Fruit fly (Drosophila melanogaster): ENCODE measurements around the gene FucTB.
A peak's percentile ranks its signal among the peaks of the same experiment; 100 is the strongest.

Gene FucTB

dm6 chr2L:9445753-9446152 lies 14.9 kb upstream of the FucTB start:
- no peak for TF ChIP-seq fru (GFP tag; optimal IDR thresholded peaks at IDR 0.05)
- no peak for TF ChIP-seq brk (GFP tag; optimal IDR thresholded peaks at IDR 0.05)
- no peak for TF ChIP-seq Hr78 (GFP tag; optimal IDR thresholded peaks at IDR 0.05)
- no peak for TF ChIP-seq woc (GFP tag; optimal IDR thresholded peaks at IDR 0.05)
- TF ChIP-seq dsf (GFP tag; optimal IDR thresholded peaks at IDR 0.05; ENCODE audit: borderline replicate concordance): no peak
- no peak for TF ChIP-seq Myc (optimal IDR thresholded peaks at IDR 0.05)
- no peak for TF ChIP-seq br (GFP tag; optimal IDR thresholded peaks at IDR 0.05)
- no peak for TF ChIP-seq psq (GFP tag; optimal IDR thresholded peaks at IDR 0.05)

DNA sequence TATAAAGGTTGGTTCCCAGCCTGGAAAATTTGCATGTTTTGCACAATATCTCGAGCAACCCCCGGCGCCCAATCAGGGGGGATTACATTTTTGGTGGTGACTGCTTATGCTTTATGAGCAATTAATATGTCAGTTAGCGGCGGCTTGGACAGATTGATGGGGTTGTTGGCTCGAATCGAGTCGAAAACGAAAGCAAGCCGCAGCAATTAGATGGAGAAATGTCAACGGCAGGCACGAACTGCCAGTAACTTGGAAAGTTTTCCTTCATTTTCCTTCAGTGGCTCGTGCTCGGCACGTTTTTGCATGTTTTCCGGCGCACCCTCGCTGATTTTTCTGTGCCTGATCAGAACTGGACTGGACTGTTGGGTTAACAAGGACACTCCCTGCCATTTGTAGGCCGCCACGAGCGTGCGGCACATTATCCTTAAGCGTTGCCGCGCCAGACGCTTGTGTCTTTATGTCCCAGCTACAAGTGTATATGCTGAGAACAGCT lies 12.0 kb upstream of the FucTB start:
- no peak for TF ChIP-seq tai (GFP tag; optimal IDR thresholded peaks at IDR 0.05)
- no peak for TF ChIP-seq Rel (GFP tag; optimal IDR thresholded peaks at IDR 0.05)
- TF ChIP-seq Rel (tag; optimal IDR thresholded peaks at IDR 0.05): peak; percentile 38

DNA sequence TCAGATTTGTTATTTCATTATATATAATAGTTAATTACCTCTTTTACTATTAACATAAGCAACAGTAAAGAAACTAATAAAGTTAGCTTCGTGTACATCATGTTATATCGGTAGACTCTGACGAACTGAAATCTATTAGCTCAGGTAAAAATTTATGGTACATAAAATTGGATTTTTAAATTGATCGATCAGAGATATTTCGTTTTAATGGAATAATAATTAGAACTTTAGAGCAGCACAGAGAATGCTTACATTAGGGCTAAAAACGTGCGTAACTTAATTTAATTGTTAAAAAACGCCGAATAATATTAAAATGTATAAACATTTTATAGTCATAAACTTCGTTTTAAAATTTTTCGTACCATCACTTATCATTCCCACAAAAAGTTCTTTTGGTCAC lies 9.8 kb upstream of the FucTB start, which contains the start of gene CG33723:
Gene CG33723, minus strand, starts transcription at position 101 of the 400 bp plus-strand sequence.
- no peak for TF ChIP-seq rgr (GFP tag; optimal IDR thresholded peaks at IDR 0.05)
- TF ChIP-seq pan (optimal IDR thresholded peaks at IDR 0.05): no peak
- no peak for TF ChIP-seq tai (GFP tag; optimal IDR thresholded peaks at IDR 0.05)
- TF ChIP-seq foxo (GFP tag; optimal IDR thresholded peaks at IDR 0.05): no peak
- no peak for TF ChIP-seq Sp1 (GFP tag; optimal IDR thresholded peaks at IDR 0.05)
- no peak for TF ChIP-seq Hr78 (GFP tag; optimal IDR thresholded peaks at IDR 0.05)
- TF ChIP-seq OdsH (GFP tag; optimal IDR thresholded peaks at IDR 0.05): no peak
- no peak for TF ChIP-seq fru (GFP tag; optimal IDR thresholded peaks at IDR 0.05)
- TF ChIP-seq dsf (GFP tag; optimal IDR thresholded peaks at IDR 0.05; ENCODE audit: borderline replicate concordance): no peak
- TF ChIP-seq N (GFP tag; optimal IDR thresholded peaks at IDR 0.05): no peak
- TF ChIP-seq sv (GFP tag; optimal IDR thresholded peaks at IDR 0.05): no peak
- TF ChIP-seq h (GFP tag; optimal IDR thresholded peaks at IDR 0.05): no peak
- no peak for TF ChIP-seq Hnf4 (GFP tag; optimal IDR thresholded peaks at IDR 0.05)
- TF ChIP-seq dl (GFP tag; optimal IDR thresholded peaks at IDR 0.05; ENCODE audit: insufficient read depth in 1 of 2, partially characterized antibody in 2 of 2): no peak
- no peak for TF ChIP-seq usp (GFP tag; optimal IDR thresholded peaks at IDR 0.05)
- no peak for TF ChIP-seq woc (GFP tag; optimal IDR thresholded peaks at IDR 0.05)
- no peak for TF ChIP-seq Mio (GFP tag; optimal IDR thresholded peaks at IDR 0.05)
- TF ChIP-seq br (GFP tag; optimal IDR thresholded peaks at IDR 0.05): no peak
- no peak for TF ChIP-seq GATAd (GFP tag; optimal IDR thresholded peaks at IDR 0.05)

dm6 chr2L:9438227-9438626 lies 7.4 kb upstream of the FucTB start:
- TF ChIP-seq CG9705 (GFP tag; optimal IDR thresholded peaks at IDR 0.05): no peak
- no peak for TF ChIP-seq GATAd (GFP tag; optimal IDR thresholded peaks at IDR 0.05)
- TF ChIP-seq Hr78 (GFP tag; optimal IDR thresholded peaks at IDR 0.05): no peak
- peak; percentile 80 for TF ChIP-seq woc (GFP tag; optimal IDR thresholded peaks at IDR 0.05)
- TF ChIP-seq jim (GFP tag; optimal IDR thresholded peaks at IDR 0.05): no peak
- no peak for TF ChIP-seq Rel (GFP tag; optimal IDR thresholded peaks at IDR 0.05)
- TF ChIP-seq Rel (tag; optimal IDR thresholded peaks at IDR 0.05): no peak
- no peak for TF ChIP-seq sage (GFP tag; optimal IDR thresholded peaks at IDR 0.05)
- TF ChIP-seq br (GFP tag; optimal IDR thresholded peaks at IDR 0.05): peak; percentile 71
- peak; percentile 67 for TF ChIP-seq fru (GFP tag; optimal IDR thresholded peaks at IDR 0.05)
- peak; percentile 59 for TF ChIP-seq Hnf4 (GFP tag; optimal IDR thresholded peaks at IDR 0.05)
- peak; percentile 81 for TF ChIP-seq h (GFP tag; optimal IDR thresholded peaks at IDR 0.05)
- TF ChIP-seq Dif (GFP tag; optimal IDR thresholded peaks at IDR 0.05; ENCODE audit: partially characterized antibody): no peak
- peak; percentile 39 for TF ChIP-seq dmrt93B (GFP tag; optimal IDR thresholded peaks at IDR 0.05)
- TF ChIP-seq OdsH (GFP tag; optimal IDR thresholded peaks at IDR 0.05): peak; percentile 47
- peak; percentile 16 for TF ChIP-seq CG32264 (GFP tag; optimal IDR thresholded peaks at IDR 0.05)
- no peak for TF ChIP-seq Vsx2 (GFP tag; optimal IDR thresholded peaks at IDR 0.05; ENCODE audit: partially characterized antibody)
- TF ChIP-seq Mio (GFP tag; optimal IDR thresholded peaks at IDR 0.05): no peak
- TF ChIP-seq Abd-B (GFP tag; optimal IDR thresholded peaks at IDR 0.05): no peak
- no peak for TF ChIP-seq tai (GFP tag; optimal IDR thresholded peaks at IDR 0.05)
- TF ChIP-seq Hr83 (GFP tag; optimal IDR thresholded peaks at IDR 0.05; ENCODE audit: poor library complexity, severe bottlenecking): no peak
- peak; percentile 60 for TF ChIP-seq HLH106 (tag; optimal IDR thresholded peaks at IDR 0.05)
- no peak for TF ChIP-seq lola (GFP tag; optimal IDR thresholded peaks at IDR 0.05)
- peak in 1 of 2 experiments; percentile 51 for TF ChIP-seq foxo (GFP tag; optimal IDR thresholded peaks at IDR 0.05)
- peak; percentile 30 for TF ChIP-seq Sp1 (GFP tag; optimal IDR thresholded peaks at IDR 0.05)
- no peak for TF ChIP-seq sv (GFP tag; optimal IDR thresholded peaks at IDR 0.05)
- TF ChIP-seq CrebA (GFP tag; optimal IDR thresholded peaks at IDR 0.05; ENCODE audit: borderline replicate concordance): no peak
- no peak for TF ChIP-seq Myc (optimal IDR thresholded peaks at IDR 0.05)
- peak; percentile 37 for TF ChIP-seq psq (GFP tag; optimal IDR thresholded peaks at IDR 0.05)
- peak; percentile 9 for TF ChIP-seq ey (GFP tag; optimal IDR thresholded peaks at IDR 0.05)
- peak; percentile 71 for TF ChIP-seq rgr (GFP tag; optimal IDR thresholded peaks at IDR 0.05)

Measured in whole organism, wandering third instar larva.